Fruit fly (Drosophila melanogaster) whole organism, adult: Measurements from ENCODE around the gene pad.
A peak's percentile ranks its signal among the peaks of the same experiment; 100 is the strongest.

Source experiments
- CG11617 ChIP-seq: fragments of 200-800 bp; sonication (Bioruptor generic); optimal IDR thresholded peaks from 2 replicates; lab custom pipeline; 2017; ENCODE audit warnings: mild to moderate bottlenecking, missing biosample characterization, missing genetic modification reagents, missing genetic modification characterization
- CG12768 ChIP-seq: fragments of 200-800 bp; sonication (Bioruptor generic); optimal IDR thresholded peaks from 2 replicates; lab custom pipeline; 2017; ENCODE audit warnings: missing biosample characterization, missing genetic modification characterization, mild to moderate bottlenecking, moderate library complexity, missing genetic modification reagents
- CG14711 ChIP-seq: fragments of 200-800 bp; sonication (Bioruptor generic); optimal IDR thresholded peaks from 2 replicates; lab custom pipeline; 2018; ENCODE audit warnings: missing biosample characterization, mild to moderate bottlenecking, missing genetic modification characterization, moderate library complexity
- CG1620 ChIP-seq: fragments of 200-800 bp; sonication (Bioruptor generic); optimal IDR thresholded peaks from 2 replicates; lab custom pipeline; 2016; ENCODE audit warnings: missing biosample characterization, missing genetic modification characterization
- CG33017 ChIP-seq: fragments of 200-800 bp; sonication (Bioruptor generic); optimal IDR thresholded peaks from 2 replicates; lab custom pipeline; 2018; ENCODE audit warnings: missing biosample characterization, mild to moderate bottlenecking, missing genetic modification characterization, moderate library complexity
- CG5204 ChIP-seq: fragments of 200-800 bp; sonication (Bioruptor generic); optimal IDR thresholded peaks from 2 replicates; lab custom pipeline; 2016; ENCODE audit warnings: missing biosample characterization, missing genetic modification characterization
- CG7045 ChIP-seq: fragments of 200-800 bp; sonication (Bioruptor generic); optimal IDR thresholded peaks from 2 replicates; lab custom pipeline; 2017; ENCODE audit warnings: missing biosample characterization, mild to moderate bottlenecking, missing genetic modification characterization
- CG7101 ChIP-seq: fragments of 200-800 bp; sonication (Bioruptor generic); optimal IDR thresholded peaks from 2 replicates; lab custom pipeline; 2018; ENCODE audit warnings: missing biosample characterization, mild to moderate bottlenecking, missing genetic modification characterization, moderate library complexity
- Clk ChIP-seq: fragments of 200-800 bp; sonication (Bioruptor generic); optimal IDR thresholded peaks from 2 replicates; lab custom pipeline; 2017; ENCODE audit warnings: missing biosample characterization, missing genetic modification characterization
- Crg-1 ChIP-seq: fragments of 200-800 bp; sonication (Bioruptor generic); optimal IDR thresholded peaks from 2 replicates; lab custom pipeline; 2016; ENCODE audit warnings: missing biosample characterization, missing genetic modification characterization
- Hr96 ChIP-seq: fragments of 200-800 bp; sonication (Bioruptor generic); optimal IDR thresholded peaks from 2 replicates; lab custom pipeline; 2016; ENCODE audit warnings: missing biosample characterization, missing genetic modification characterization
- Mnt ChIP-seq: fragments of 200-800 bp; sonication (Bioruptor generic); optimal IDR thresholded peaks from 2 replicates; lab custom pipeline; 2016; ENCODE audit warnings: missing biosample characterization, mild to moderate bottlenecking, missing genetic modification characterization
- bab1 ChIP-seq: fragments of 200-800 bp; sonication (Bioruptor generic); optimal IDR thresholded peaks from 3 replicates; lab custom pipeline; 2019; ENCODE audit warnings: missing biosample characterization, mild to moderate bottlenecking, missing genetic modification characterization, moderate library complexity
- cic ChIP-seq: fragments of 200-800 bp; sonication (Bioruptor generic); optimal IDR thresholded peaks from 2 replicates; lab custom pipeline; 2017; ENCODE audit warnings: missing biosample characterization, mild to moderate bottlenecking, missing genetic modification characterization, moderate library complexity
- cnc ChIP-seq, 2 experiments: fragments of >200 bp; optimal IDR thresholded peaks; 2 replicates each; lab custom pipeline; 2017
- kay ChIP-seq: fragments of 200-800 bp; sonication (Bioruptor generic); peaks from one replicate; lab custom pipeline; 2016; ENCODE audit warnings: missing biosample characterization, missing genetic modification characterization, borderline replicate concordance
- ovo ChIP-seq: fragments of 200-800 bp; sonication (Bioruptor generic); optimal IDR thresholded peaks from 2 replicates; lab custom pipeline; 2016; ENCODE audit warnings: missing biosample characterization, missing genetic modification characterization
- pad ChIP-seq: fragments of 200-800 bp; sonication (Bioruptor generic); optimal IDR thresholded peaks from 3 replicates; lab custom pipeline; 2017; ENCODE audit warnings: missing biosample characterization, missing genetic modification characterization, mild to moderate bottlenecking, moderate library complexity, missing genetic modification reagents
- tj ChIP-seq: fragments of 200-800 bp; sonication (Bioruptor generic); optimal IDR thresholded peaks from 3 replicates; lab custom pipeline; 2017; ENCODE audit warnings: missing biosample characterization, mild to moderate bottlenecking, missing genetic modification characterization, moderate library complexity
- toe ChIP-seq: fragments of 200-800 bp; sonication (Bioruptor generic); optimal IDR thresholded peaks from 2 replicates; lab custom pipeline; 2016; ENCODE audit warnings: missing biosample characterization, missing genetic modification characterization

pad gene

dm6 chr3R:16310081-16310493 lies 32.0 kb upstream of the pad start:
- TF ChIP-seq kay = no peak
- TF ChIP-seq CG7101 (tag; lab: Kevin White, UChicago) = no peak
- no peak for TF ChIP-seq cnc (optimal IDR thresholded peaks at IDR 0.05; lab: Kevin White, UChicago)
- no peak for TF ChIP-seq pad (GFP tag; lab: Kevin White, UChicago)
- TF ChIP-seq bab1 (GFP tag; lab: Kevin White, UChicago) = no peak
- TF ChIP-seq CG12768 (GFP tag; lab: Kevin White, UChicago) = no peak
- TF ChIP-seq tj = no peak
- no peak for TF ChIP-seq CG11617
- no peak for TF ChIP-seq CG1620 (GFP tag; lab: Kevin White, UChicago)
- no peak for TF ChIP-seq Hr96
- no peak for TF ChIP-seq CG33017
- TF ChIP-seq Clk (GFP tag; lab: Kevin White, UChicago) = no peak
- no peak for TF ChIP-seq toe (GFP tag; lab: Kevin White, UChicago)
- TF ChIP-seq CG5204 (GFP tag; lab: Kevin White, UChicago) = no peak
- no peak for TF ChIP-seq Mnt (GFP tag; lab: Kevin White, UChicago)
- no peak for TF ChIP-seq cic
- no peak for TF ChIP-seq ovo (GFP tag; lab: Kevin White, UChicago)

dm6 chr3R:16316747-16317146 lies 25.4 kb upstream of the pad start:
- TF ChIP-seq toe (GFP tag; lab: Kevin White, UChicago) = no peak
- no peak for TF ChIP-seq Hr96
- no peak for TF ChIP-seq CG7101 (tag; lab: Kevin White, UChicago)
- no peak for TF ChIP-seq pad (GFP tag; lab: Kevin White, UChicago)
- no peak for TF ChIP-seq ovo (GFP tag; lab: Kevin White, UChicago)
- TF ChIP-seq CG14711 (tag; lab: Kevin White, UChicago) = no peak

- TF ChIP-seq Crg-1 (no peak), Clk (GFP tag; lab: Kevin White, UChicago) (no peak), CG12768 (GFP tag; lab: Kevin White, UChicago) (no peak), CG7045 (GFP tag; lab: Kevin White, UChicago) (no peak), CG7101 (tag; lab: Kevin White, UChicago) (no peak), cnc (optimal IDR thresholded peaks at IDR 0.05; lab: Kevin White, UChicago) (no peak), pad (GFP tag; lab: Kevin White, UChicago) (no peak), Mnt (GFP tag; lab: Kevin White, UChicago) (no peak), bab1 (GFP tag; lab: Kevin White, UChicago) (no peak), toe (GFP tag; lab: Kevin White, UChicago) (no peak), kay (no peak), CG11617 (no peak), CG14711 (tag; lab: Kevin White, UChicago) (no peak), ovo (GFP tag; lab: Kevin White, UChicago) (no peak), Hr96 (no peak), tj (no peak), CG33017 (no peak), CG1620 (GFP tag; lab: Kevin White, UChicago) (no peak), CG5204 (GFP tag; lab: Kevin White, UChicago) (no peak), cic (no peak)
Measured at dm6 chr3R:16321538-16321937, 20.6 kb upstream of the pad start, which contains the start of gene CG44044. Gene CG44044, plus strand, starts transcription at chr3R:16321838.

- no peak for TF ChIP-seq CG11617
Measured at dm6 chr3R:16323093-16323492, 19.0 kb upstream of the pad start, which contains the start of gene CG6901. Gene CG6901, plus strand, starts transcription at chr3R:16323415.

- TF ChIP-seq CG1620 (GFP tag; lab: Kevin White, UChicago) (no peak), kay (peak; percentile 55)
Measured at dm6 chr3R:16325192-16325591, 16.9 kb upstream of the pad start, which contains the start of gene CG17929. Gene CG17929, plus strand, starts transcription at chr3R:16325492.

- no peak for TF ChIP-seq Crg-1
- no peak for TF ChIP-seq Clk (GFP tag; lab: Kevin White, UChicago)
- no peak for TF ChIP-seq toe (GFP tag; lab: Kevin White, UChicago)
- no peak for TF ChIP-seq CG7101 (tag; lab: Kevin White, UChicago)
- TF ChIP-seq Mnt (GFP tag; lab: Kevin White, UChicago) = no peak
- no peak for TF ChIP-seq CG5204 (GFP tag; lab: Kevin White, UChicago)
- TF ChIP-seq bab1 (GFP tag; lab: Kevin White, UChicago) = no peak
- no peak for TF ChIP-seq CG14711 (tag; lab: Kevin White, UChicago)
- TF ChIP-seq cnc (optimal IDR thresholded peaks at IDR 0.05; lab: Kevin White, UChicago) = no peak
- TF ChIP-seq CG11617 = no peak
- TF ChIP-seq Hr96 = no peak
- no peak for TF ChIP-seq CG12768 (GFP tag; lab: Kevin White, UChicago)
Measured at dm6 chr3R:16327549-16327948, 14.6 kb upstream of the pad start, which contains the start of gene CG17930. Gene CG17930, plus strand, starts transcription at chr3R:16327849.

dm6 chr3R:16329797-16330196 lies 12.3 kb upstream of the pad start:
- TF ChIP-seq CG11617 = no peak
- no peak for TF ChIP-seq Mnt (GFP tag; lab: Kevin White, UChicago)
- TF ChIP-seq tj = no peak
- no peak for TF ChIP-seq pad (GFP tag; lab: Kevin White, UChicago)
- no peak for TF ChIP-seq CG33017
- no peak for TF ChIP-seq cnc (optimal IDR thresholded peaks at IDR 0.05; lab: Kevin White, UChicago)
- no peak for TF ChIP-seq CG7045 (GFP tag; lab: Kevin White, UChicago)
- no peak for TF ChIP-seq bab1 (GFP tag; lab: Kevin White, UChicago)
- TF ChIP-seq Crg-1 = no peak
- no peak for TF ChIP-seq cic
- TF ChIP-seq CG12768 (GFP tag; lab: Kevin White, UChicago) = no peak
- no peak for TF ChIP-seq kay
- TF ChIP-seq CG1620 (GFP tag; lab: Kevin White, UChicago) = no peak
- TF ChIP-seq Hr96 = no peak
- no peak for TF ChIP-seq toe (GFP tag; lab: Kevin White, UChicago)
- TF ChIP-seq CG7101 (tag; lab: Kevin White, UChicago) = no peak
- TF ChIP-seq CG14711 (tag; lab: Kevin White, UChicago) = no peak
- TF ChIP-seq CG5204 (GFP tag; lab: Kevin White, UChicago) = no peak
